Fruit fly (Drosophila melanogaster): ENCODE measurements around the gene CG8360.

The CG8360 gene

DNA sequence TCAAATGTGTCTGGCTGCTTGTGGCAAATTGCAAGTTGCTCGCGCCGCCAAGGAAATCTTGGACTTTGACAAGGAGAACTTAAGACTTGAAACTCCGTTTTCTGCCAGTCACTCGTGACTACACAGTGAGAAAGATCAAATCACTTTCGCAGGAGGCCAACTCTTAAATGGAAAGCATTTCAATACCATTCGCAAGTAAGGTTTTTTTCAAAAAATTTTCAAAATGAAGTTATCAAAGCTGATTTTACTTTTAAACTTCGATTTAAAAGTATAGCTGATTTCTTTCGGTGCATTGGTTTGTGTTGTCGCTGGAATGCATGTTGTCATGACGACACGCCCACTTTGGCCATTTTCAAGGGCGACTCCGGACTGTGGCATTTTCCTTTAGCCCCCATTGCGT lies 19.6 kb downstream of the CG8360 start (continued):
- TF ChIP-seq ken (GFP tag; IDR thresholded peaks at IDR 0.05) (0 out of 3 replicates have a peak, but pooled peaks have one; percentile 36), Sox102F (GFP tag; optimal IDR thresholded peaks at IDR 0.05) (peak; percentile 27), Aef1 (GFP tag; IDR thresholded peaks at IDR 0.05) (no peak), repo (GFP tag; optimal IDR thresholded peaks at IDR 0.05) (no peak), gce (GFP tag; IDR thresholded peaks at IDR 0.05) (no peak), sens-2 (GFP tag; IDR thresholded peaks at IDR 0.05) (0 out of 2 replicates have a peak, but pooled peaks have one; percentile 17), sd (tag; optimal IDR thresholded peaks at IDR 0.05) (peak; percentile 27), CG17359 (tag; optimal IDR thresholded peaks at IDR 0.05) (peak; percentile 4), BEAF-32 (GFP tag; optimal IDR thresholded peaks at IDR 0.05) (no peak), Xrp1 (GFP tag; IDR thresholded peaks at IDR 0.05) (0 out of 2 replicates have a peak, but pooled peaks have one; percentile 33), CG2712 (tag; optimal IDR thresholded peaks at IDR 0.05) (peak; percentile 8), CG8388 (GFP tag; optimal IDR thresholded peaks at IDR 0.05) (peak; percentile 4), E2f2 (GFP tag; IDR thresholded peaks at IDR 0.05) (no peak), phol (tag; optimal IDR thresholded peaks at IDR 0.05) (peak; percentile 30), CG14965 (GFP tag; optimal IDR thresholded peaks at IDR 0.05; ENCODE audit: borderline replicate concordance) (no peak), Med (GFP tag) (peak; percentile 66), CG1603 (tag; optimal IDR thresholded peaks at IDR 0.05) (peak; percentile 32), dysf (GFP tag; IDR thresholded peaks at IDR 0.05) (0 out of 3 replicates have a peak, but pooled peaks have one; percentile 23), fd96Cb (tag; optimal IDR thresholded peaks at IDR 0.05) (peak; percentile 7), ab (GFP tag; optimal IDR thresholded peaks at IDR 0.05) (no peak), CG8290 (GFP tag; optimal IDR thresholded peaks at IDR 0.05) (no peak), CG8290 (tag; optimal IDR thresholded peaks at IDR 0.05) (no peak), ERR (GFP tag; optimal IDR thresholded peaks at IDR 0.05) (no peak), ci (GFP tag; IDR thresholded peaks at IDR 0.05) (peak; percentile 55; the same call in 1 of the 3 replicates), CG14441 (GFP tag; IDR thresholded peaks at IDR 0.05) (0 out of 2 replicates have a peak, but pooled peaks have one; percentile 13), CG32772 (GFP tag; IDR thresholded peaks at IDR 0.05) (no peak), dpn (GFP tag; optimal IDR thresholded peaks at IDR 0.05) (peak in 1 of 2 experiments; percentile 30), CG14014 (GFP tag; IDR thresholded peaks at IDR 0.05) (no peak), CG16779 (GFP tag; IDR thresholded peaks at IDR 0.05) (no peak), knrl (GFP tag; IDR thresholded peaks at IDR 0.05; ENCODE audit: partially characterized antibody) (no peak), CG10979 (tag; optimal IDR thresholded peaks at IDR 0.05) (peak; percentile 26), Ets65A (GFP tag) (peak; percentile 80), row (GFP tag; IDR thresholded peaks at IDR 0.05) (no peak; the same call in 2 of the 3 replicates), mld (GFP tag; IDR thresholded peaks at IDR 0.05; ENCODE audit: partially characterized antibody) (no peak), Atf6 (GFP tag; IDR thresholded peaks at IDR 0.05) (0 out of 2 replicates have a peak, but pooled peaks have one; percentile 15), Tbp (GFP tag; optimal IDR thresholded peaks at IDR 0.05) (no peak), Rfx (GFP tag; IDR thresholded peaks at IDR 0.05) (peak; percentile 25; the same call in 1 of the 2 replicates), Drgx (GFP tag; IDR thresholded peaks at IDR 0.05) (peak; percentile 87), az2 (GFP tag; optimal IDR thresholded peaks at IDR 0.05) (peak; percentile 8), dmrt99B (tag; optimal IDR thresholded peaks at IDR 0.05) (peak; percentile 22), scrt (GFP tag; optimal IDR thresholded peaks at IDR 0.05) (no peak), sr (GFP tag; IDR thresholded peaks at IDR 0.05) (0 out of 3 replicates have a peak, but pooled peaks have one; percentile 4), gem (tag; optimal IDR thresholded peaks at IDR 0.05) (peak; percentile 45), Blimp-1 (GFP tag; optimal IDR thresholded peaks at IDR 0.05) (peak; percentile 3), CG17328 (GFP tag; IDR thresholded peaks at IDR 0.05) (0 out of 2 replicates have a peak, but pooled peaks have one; percentile 10), kay (GFP tag; optimal IDR thresholded peaks at IDR 0.05) (no peak), ind (GFP tag; optimal IDR thresholded peaks at IDR 0.05) (peak; percentile 13), ara (GFP tag; IDR thresholded peaks at IDR 0.05) (no peak), D19B (GFP tag; optimal IDR thresholded peaks at IDR 0.05) (no peak), seq (GFP tag; IDR thresholded peaks at IDR 0.05) (no peak), CG30403 (GFP tag; optimal IDR thresholded peaks at IDR 0.05) (peak; percentile 5)
